Worm (Caenorhabditis elegans): ENCODE data around the gene nmad-1.

DNA sequence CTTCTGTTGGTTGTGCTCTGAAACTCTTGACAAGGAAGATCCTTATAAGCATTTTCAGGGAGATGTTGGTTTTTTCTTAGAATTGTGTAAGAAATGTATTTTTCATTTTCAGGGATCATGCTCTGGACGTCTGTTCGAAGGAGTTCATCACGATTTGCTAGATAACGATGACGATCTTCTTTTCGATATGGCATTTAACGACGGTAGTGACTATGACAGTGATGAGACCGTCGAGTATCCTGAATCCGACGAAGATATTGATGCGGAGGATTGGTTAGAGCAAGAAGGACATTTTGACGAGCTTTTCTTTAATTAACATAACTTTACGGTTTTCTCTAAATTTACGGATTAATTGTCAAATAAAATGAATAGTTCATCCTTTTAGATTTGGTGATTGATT, 34.0 kb upstream of the nmad-1 start:
- TF ChIP-seq hlh-17 (GFP tag; optimal IDR thresholded peaks at IDR 0.05; ENCODE audit: borderline replicate concordance) (no peak), fos-1 (tag; optimal IDR thresholded peaks at IDR 0.05) (no peak), pax-3 (tag; optimal IDR thresholded peaks at IDR 0.05) (no peak), tbx-2 (tag; optimal IDR thresholded peaks at IDR 0.05) (no peak), nhr-237 (tag; optimal IDR thresholded peaks at IDR 0.05) (no peak), nhr-76 (tag; optimal IDR thresholded peaks at IDR 0.05) (no peak), irx-1 (tag; optimal IDR thresholded peaks at IDR 0.05) (no peak), nhr-28 (tag; optimal IDR thresholded peaks at IDR 0.05) (no peak), dsc-1 (tag; optimal IDR thresholded peaks at IDR 0.05) (no peak)
